Worm (Caenorhabditis elegans): ENCODE data around the gene ugt-14.

Gene ugt-14

ce11 chrV:4922024-4922423 lies 16.0 kb downstream of the ugt-14 start, which contains the start of gene srh-22:
Gene srh-22 (plus strand): TSS chrV:4922324.
- no peak for TF ChIP-seq hmbx-1 (tag; optimal IDR thresholded peaks at IDR 0.05)
- TF ChIP-seq sea-1 (GFP tag; conservative IDR thresholded peaks at IDR 0.05) = no peak
- no peak for TF ChIP-seq ama-1 (optimal IDR thresholded peaks at IDR 0.05)
- TF ChIP-seq tbx-11 (GFP tag; IDR thresholded peaks at IDR 0.05) = no peak
- TF ChIP-seq aly-1 (tag; optimal IDR thresholded peaks at IDR 0.05) = no peak
- TF ChIP-seq ceh-36 (tag; optimal IDR thresholded peaks at IDR 0.05) = no peak

DNA sequence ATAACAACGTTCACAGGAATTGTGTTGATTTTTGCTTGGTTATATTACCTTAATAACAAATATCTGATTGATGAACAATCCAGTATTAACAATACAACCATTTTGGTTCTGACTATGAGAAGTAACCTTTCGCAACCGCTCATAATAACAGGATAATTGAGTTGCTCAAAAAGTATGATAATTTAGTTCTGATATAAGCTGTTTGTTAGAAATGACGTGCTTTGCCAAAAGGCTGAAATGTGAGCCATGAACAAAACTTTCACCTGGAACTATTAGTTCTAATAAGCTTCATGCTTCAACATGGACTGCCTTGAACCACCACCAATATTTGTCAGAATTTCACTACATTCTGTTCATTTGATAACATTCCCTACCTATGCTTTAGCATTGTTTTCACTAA lies 18.6 kb downstream of the ugt-14 start, which contains the start of gene srh-20:
TSS of gene srh-20 (plus strand) at position 301 of the 400 bp plus-strand sequence.
- TF ChIP-seq hmg-4 (GFP tag; optimal IDR thresholded peaks at IDR 0.05) (no peak), hmbx-1 (tag; optimal IDR thresholded peaks at IDR 0.05) (no peak), B0310.2 (tag; optimal IDR thresholded peaks at IDR 0.05) (no peak), tbx-37 (GFP tag; conservative IDR thresholded peaks at IDR 0.05) (no peak), sea-1 (GFP tag; conservative IDR thresholded peaks at IDR 0.05) (no peak)

ce11 chrV:4926371-4926770 lies 20.3 kb downstream of the ugt-14 start, which contains the start of gene srh-21:
Gene srh-21 (plus strand): TSS chrV:4926671.
- TF ChIP-seq flt-1 (GFP tag; IDR thresholded peaks at IDR 0.05) (no peak), hmg-4 (GFP tag; optimal IDR thresholded peaks at IDR 0.05) (no peak), sea-1 (GFP tag; conservative IDR thresholded peaks at IDR 0.05) (no peak), hmbx-1 (tag; optimal IDR thresholded peaks at IDR 0.05) (no peak), B0310.2 (tag; optimal IDR thresholded peaks at IDR 0.05) (no peak), scrt-1 (GFP tag; IDR thresholded peaks at IDR 0.05) (no peak), hnd-1 (tag; optimal IDR thresholded peaks at IDR 0.05) (no peak), ets-7 (tag; optimal IDR thresholded peaks at IDR 0.05) (no peak), ceh-13 (GFP tag; optimal IDR thresholded peaks at IDR 0.05) (no peak), ceh-36 (tag; optimal IDR thresholded peaks at IDR 0.05) (no peak), tra-4 (tag; optimal IDR thresholded peaks at IDR 0.05) (no peak), pes-1 (GFP tag; IDR thresholded peaks at IDR 0.05) (no peak), F13C5.2 (tag; optimal IDR thresholded peaks at IDR 0.05) (no peak)

DNA sequence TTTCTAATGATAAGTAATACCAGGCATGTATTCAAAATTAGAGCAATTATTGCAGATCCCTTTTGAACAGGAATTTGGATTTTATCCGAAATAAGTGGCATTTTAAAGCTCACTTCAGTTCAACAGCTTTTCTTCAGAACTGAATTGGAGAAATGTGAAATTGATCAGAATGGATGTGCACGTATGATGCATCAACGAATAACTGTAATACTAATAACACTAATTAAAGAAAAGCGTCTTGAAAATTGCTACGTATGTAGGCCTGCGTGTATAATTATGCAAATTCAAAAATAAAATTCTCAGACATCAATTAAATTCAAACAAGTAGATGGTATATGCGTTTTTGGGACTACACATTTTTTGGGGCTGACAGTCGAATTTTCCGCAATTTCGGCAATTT lies 23.8 kb downstream of the ugt-14 start, which contains the start of gene str-205:
TSS of gene str-205 (minus strand) at position 101 of the 400 bp plus-strand sequence.
- TF ChIP-seq tbx-11 (GFP tag; IDR thresholded peaks at IDR 0.05) (no peak), aly-1 (tag; optimal IDR thresholded peaks at IDR 0.05) (no peak), ama-1 (optimal IDR thresholded peaks at IDR 0.05) (no peak), pes-1 (GFP tag; IDR thresholded peaks at IDR 0.05) (no peak), scrt-1 (GFP tag; IDR thresholded peaks at IDR 0.05) (no peak), tra-4 (tag; optimal IDR thresholded peaks at IDR 0.05) (no peak), hmbx-1 (tag; optimal IDR thresholded peaks at IDR 0.05) (no peak)

DNA sequence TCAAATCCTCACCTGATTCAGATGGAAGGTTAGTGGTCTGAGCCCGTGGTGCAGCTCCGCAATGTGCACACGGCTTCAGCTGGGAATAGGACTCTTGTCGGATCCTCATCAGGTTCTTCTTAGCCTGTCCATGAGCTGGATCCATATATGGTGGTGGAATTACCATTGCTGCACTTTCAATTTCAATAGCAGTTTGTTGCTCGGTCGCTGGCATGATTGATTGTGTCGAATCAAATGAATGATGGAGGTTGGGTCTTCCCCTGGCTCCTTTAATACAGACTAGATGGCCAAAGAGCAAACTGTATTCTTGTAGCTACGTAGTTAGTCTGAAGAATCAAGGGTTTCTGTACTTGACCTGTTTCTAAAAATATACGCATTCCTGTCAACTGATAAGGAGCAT lies 26.8 kb downstream of the ugt-14 start, which contains the start of gene C02E7.10:
TSS of gene C02E7.10 (minus strand) at position 232 of the 400 bp plus-strand sequence.
- no peak for TF ChIP-seq pes-1 (GFP tag; IDR thresholded peaks at IDR 0.05)
- no peak for TF ChIP-seq ets-7 (tag; optimal IDR thresholded peaks at IDR 0.05)

DNA sequence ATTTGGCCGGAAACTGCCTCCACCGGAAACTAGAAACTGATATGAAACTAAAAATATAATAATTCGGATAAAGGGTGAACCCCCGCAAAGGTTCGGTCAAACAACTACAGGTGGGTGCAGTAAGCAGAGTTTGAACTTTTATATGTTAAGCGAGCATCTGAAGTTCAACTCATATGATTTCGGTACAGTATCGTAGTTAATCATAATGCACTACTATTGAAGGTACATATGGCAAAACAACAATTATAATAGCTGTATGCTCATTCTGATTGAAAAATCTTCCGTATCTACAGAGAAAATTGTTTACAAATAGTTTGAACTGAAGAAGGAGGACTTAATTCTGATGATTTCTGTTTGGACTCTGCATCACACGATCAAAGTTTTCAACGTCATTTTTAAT lies 27.2 kb downstream of the ugt-14 start:
- TF ChIP-seq tbx-37 (GFP tag; conservative IDR thresholded peaks at IDR 0.05) = no peak
- no peak for TF ChIP-seq tbx-11 (GFP tag; IDR thresholded peaks at IDR 0.05)
- no peak for TF ChIP-seq ets-7 (tag; optimal IDR thresholded peaks at IDR 0.05)
- TF ChIP-seq B0310.2 (tag; optimal IDR thresholded peaks at IDR 0.05) = no peak
- TF ChIP-seq hmg-4 (GFP tag; optimal IDR thresholded peaks at IDR 0.05) = no peak
- TF ChIP-seq flt-1 (GFP tag; IDR thresholded peaks at IDR 0.05) = no peak
- TF ChIP-seq ceh-13 (GFP tag; optimal IDR thresholded peaks at IDR 0.05) = no peak
- no peak for TF ChIP-seq hmbx-1 (tag; optimal IDR thresholded peaks at IDR 0.05)
- no peak for TF ChIP-seq aly-1 (tag; optimal IDR thresholded peaks at IDR 0.05)
- no peak for TF ChIP-seq hnd-1 (tag; optimal IDR thresholded peaks at IDR 0.05)
- no peak for TF ChIP-seq sea-1 (GFP tag; conservative IDR thresholded peaks at IDR 0.05)
- no peak for TF ChIP-seq scrt-1 (GFP tag; IDR thresholded peaks at IDR 0.05)
- no peak for TF ChIP-seq ama-1 (optimal IDR thresholded peaks at IDR 0.05)
- TF ChIP-seq F13C5.2 (tag; optimal IDR thresholded peaks at IDR 0.05) = no peak
- no peak for TF ChIP-seq tra-4 (tag; optimal IDR thresholded peaks at IDR 0.05)
- no peak for TF ChIP-seq pes-1 (GFP tag; IDR thresholded peaks at IDR 0.05)

- TF ChIP-seq B0310.2 (tag; optimal IDR thresholded peaks at IDR 0.05) (no peak), hmbx-1 (tag; optimal IDR thresholded peaks at IDR 0.05) (no peak), tbx-11 (GFP tag; IDR thresholded peaks at IDR 0.05) (no peak), flt-1 (GFP tag; IDR thresholded peaks at IDR 0.05) (no peak), sea-1 (GFP tag; conservative IDR thresholded peaks at IDR 0.05) (no peak), hmg-4 (GFP tag; optimal IDR thresholded peaks at IDR 0.05) (no peak), tbx-37 (GFP tag; conservative IDR thresholded peaks at IDR 0.05) (no peak), tra-4 (tag; optimal IDR thresholded peaks at IDR 0.05) (no peak), ceh-36 (tag; optimal IDR thresholded peaks at IDR 0.05) (no peak), ceh-13 (GFP tag; optimal IDR thresholded peaks at IDR 0.05) (no peak), ama-1 (optimal IDR thresholded peaks at IDR 0.05) (no peak), hnd-1 (tag; optimal IDR thresholded peaks at IDR 0.05) (no peak), F13C5.2 (tag; optimal IDR thresholded peaks at IDR 0.05) (no peak), ets-7 (tag; optimal IDR thresholded peaks at IDR 0.05) (no peak), aly-1 (tag; optimal IDR thresholded peaks at IDR 0.05) (no peak), scrt-1 (GFP tag; IDR thresholded peaks at IDR 0.05) (no peak), pes-1 (GFP tag; IDR thresholded peaks at IDR 0.05) (no peak)
Measured at ce11 chrV:4934406-4934805, 28.4 kb downstream of the ugt-14 start, which contains the start of gene catp-2. Gene catp-2 (plus strand): TSS chrV:4934706.

- TF ChIP-seq tra-4 (tag; optimal IDR thresholded peaks at IDR 0.05) (no peak), flt-1 (GFP tag; IDR thresholded peaks at IDR 0.05) (no peak), ceh-36 (tag; optimal IDR thresholded peaks at IDR 0.05) (no peak), sea-1 (GFP tag; conservative IDR thresholded peaks at IDR 0.05) (no peak), ceh-13 (GFP tag; optimal IDR thresholded peaks at IDR 0.05) (no peak), F13C5.2 (tag; optimal IDR thresholded peaks at IDR 0.05) (no peak), B0310.2 (tag; optimal IDR thresholded peaks at IDR 0.05) (no peak), tbx-37 (GFP tag; conservative IDR thresholded peaks at IDR 0.05) (no peak), ama-1 (optimal IDR thresholded peaks at IDR 0.05) (no peak), pes-1 (GFP tag; IDR thresholded peaks at IDR 0.05) (no peak), hmbx-1 (tag; optimal IDR thresholded peaks at IDR 0.05) (no peak), scrt-1 (GFP tag; IDR thresholded peaks at IDR 0.05) (no peak), ets-7 (tag; optimal IDR thresholded peaks at IDR 0.05) (no peak), aly-1 (tag; optimal IDR thresholded peaks at IDR 0.05) (no peak)
Measured at ce11 chrV:4935096-4935495, 29.0 kb downstream of the ugt-14 start.
